Worm (Caenorhabditis elegans): ENCODE results near the gene fozi-1.

DNA sequence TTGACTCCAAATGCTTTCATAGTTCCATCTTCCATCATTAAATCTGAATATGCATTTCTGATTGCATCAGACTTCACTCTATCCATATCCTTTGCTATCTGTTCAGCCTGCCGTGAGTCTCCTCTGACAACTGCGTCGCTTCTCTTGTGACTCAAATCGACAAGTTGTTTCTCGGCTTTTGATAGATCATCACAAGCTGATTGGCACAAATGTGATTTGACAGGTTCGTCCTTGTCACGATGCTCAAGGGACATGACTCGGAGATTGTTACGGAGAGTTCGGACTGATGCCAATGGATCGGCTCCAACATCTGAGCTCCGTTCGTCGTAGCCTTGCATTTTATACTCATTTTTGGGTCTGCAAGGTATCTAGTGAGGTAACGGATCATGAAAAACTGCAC is 47.2 kb downstream of the fozi-1 start:
- TF ChIP-seq pha-4 (tag; optimal IDR thresholded peaks at IDR 0.05), result no peak
- TF ChIP-seq nhr-76 (tag; optimal IDR thresholded peaks at IDR 0.05), result no peak
- peak; percentile 94 for TF ChIP-seq unc-62 (GFP tag; optimal IDR thresholded peaks at IDR 0.05)
- TF ChIP-seq mab-5 (tag; optimal IDR thresholded peaks at IDR 0.05), result no peak
- no peak for TF ChIP-seq lsy-2 (tag; optimal IDR thresholded peaks at IDR 0.05)
